Worm (Caenorhabditis elegans): ENCODE data around the gene Y43F8B.11.

Gene Y43F8B.11

ce11 chrV:19513552-19513951 lies 43.1 kb downstream of the Y43F8B.11 start, which contains the start of gene phy-4:
Gene phy-4, minus strand, starts transcription at chrV:19513652.
- no peak for TF ChIP-seq flt-1 (GFP tag; IDR thresholded peaks at IDR 0.05)
- TF ChIP-seq med-1 (GFP tag; optimal IDR thresholded peaks at IDR 0.05; ENCODE audit: insufficient read depth), result no peak
- no peak for TF ChIP-seq ztf-23 (GFP tag; IDR thresholded peaks at IDR 0.05)
- no peak for TF ChIP-seq T22C8.4 (GFP tag; IDR thresholded peaks at IDR 0.05)
- no peak for TF ChIP-seq ztf-29 (GFP tag; IDR thresholded peaks at IDR 0.05)

DNA sequence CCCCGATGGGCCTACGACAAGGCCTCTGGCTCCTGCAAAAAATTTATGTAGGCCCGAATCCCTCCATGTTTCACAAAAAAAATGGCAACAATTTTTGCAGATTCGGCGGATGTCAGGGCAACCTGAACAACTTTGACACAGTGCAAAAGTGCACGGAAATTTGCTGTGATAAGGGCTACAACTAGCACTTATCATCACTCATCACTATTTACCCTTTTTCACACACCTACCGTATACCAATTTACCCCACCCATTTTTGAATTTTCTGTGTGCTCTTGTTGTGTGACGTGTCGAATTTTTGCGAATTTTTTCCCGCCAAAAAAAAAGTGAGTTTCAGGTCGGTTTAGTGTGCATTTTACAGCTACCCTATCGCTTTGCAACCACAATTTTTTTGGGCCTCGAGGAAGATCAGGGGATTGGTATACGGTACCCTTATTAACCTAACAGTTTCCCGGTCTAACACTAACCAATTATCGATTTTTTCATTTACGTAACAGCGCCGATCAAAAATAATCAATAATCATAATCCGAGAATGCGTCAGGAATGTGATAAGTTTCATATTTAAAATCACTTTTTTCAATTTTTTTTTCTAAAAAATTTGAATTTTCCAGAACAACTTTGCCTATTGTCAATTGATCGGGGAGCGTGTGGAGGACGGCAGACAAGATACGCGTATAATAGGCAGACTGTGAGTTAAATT lies 48.1 kb downstream of the Y43F8B.11 start:
- no peak for TF ChIP-seq med-1 (GFP tag; optimal IDR thresholded peaks at IDR 0.05; ENCODE audit: insufficient read depth)
- TF ChIP-seq ztf-29 (GFP tag; IDR thresholded peaks at IDR 0.05), result no peak
- peak; percentile 68 for TF ChIP-seq T22C8.4 (GFP tag; IDR thresholded peaks at IDR 0.05)
- TF ChIP-seq flt-1 (GFP tag; IDR thresholded peaks at IDR 0.05), result no peak

- TF ChIP-seq flt-1 (GFP tag; IDR thresholded peaks at IDR 0.05) (0 out of 2 replicates have a peak, but pooled peaks have one; percentile 20), ref-1 (GFP tag; conservative IDR thresholded peaks at IDR 0.05) (no peak)
These were observed 49.0 kb downstream of the Y43F8B.11 start for ce11 chrV:19519511-19519934.

- TF ChIP-seq cog-1 (tag; optimal IDR thresholded peaks at IDR 0.05), result no peak
- no peak for TF ChIP-seq klf-2 (GFP tag; conservative IDR thresholded peaks at IDR 0.05)
- no peak for TF ChIP-seq ref-1 (GFP tag; conservative IDR thresholded peaks at IDR 0.05)
- no peak for TF ChIP-seq ztf-29 (GFP tag; IDR thresholded peaks at IDR 0.05)
- no peak for TF ChIP-seq ztf-23 (GFP tag; IDR thresholded peaks at IDR 0.05)
- TF ChIP-seq T22C8.4 (GFP tag; IDR thresholded peaks at IDR 0.05), result no peak
- no peak for TF ChIP-seq med-1 (GFP tag; optimal IDR thresholded peaks at IDR 0.05; ENCODE audit: insufficient read depth)
- TF ChIP-seq tab-1 (GFP tag; IDR thresholded peaks at IDR 0.05), result no peak
- no peak for TF ChIP-seq flt-1 (GFP tag; IDR thresholded peaks at IDR 0.05)
These were observed 49.6 kb downstream of the Y43F8B.11 start for ce11 chrV:19520130-19520529.

- TF ChIP-seq T22C8.4 (GFP tag; IDR thresholded peaks at IDR 0.05) (no peak), ztf-29 (GFP tag; IDR thresholded peaks at IDR 0.05) (no peak), ztf-23 (GFP tag; IDR thresholded peaks at IDR 0.05) (no peak), med-1 (GFP tag; optimal IDR thresholded peaks at IDR 0.05; ENCODE audit: insufficient read depth) (no peak), flt-1 (GFP tag; IDR thresholded peaks at IDR 0.05) (no peak), klf-2 (GFP tag; conservative IDR thresholded peaks at IDR 0.05) (no peak), ref-1 (GFP tag; conservative IDR thresholded peaks at IDR 0.05) (no peak), cog-1 (tag; optimal IDR thresholded peaks at IDR 0.05) (no peak)
These were observed 50.3 kb downstream of the Y43F8B.11 start for ce11 chrV:19520597-19521322.

- TF ChIP-seq ref-1 (GFP tag; conservative IDR thresholded peaks at IDR 0.05) (no peak), klf-2 (GFP tag; conservative IDR thresholded peaks at IDR 0.05) (no peak), cog-1 (tag; optimal IDR thresholded peaks at IDR 0.05) (no peak), tab-1 (GFP tag; IDR thresholded peaks at IDR 0.05) (0 out of 2 replicates have a peak, but pooled peaks have one; percentile 50), ztf-29 (GFP tag; IDR thresholded peaks at IDR 0.05) (no peak)
These were observed 51.1 kb downstream of the Y43F8B.11 start for ce11 chrV:19521351-19522278.

Measured in whole organism, midembryonic.